Worm (Caenorhabditis elegans) whole organism, late embryonic: ENCODE data around the gene F02A9.1.

Experiments
- C08G9.2 ChIP-seq: sonication (generic microtip); optimal IDR thresholded peaks from 2 replicates; lab custom pipeline; 2016; ENCODE audit warnings: mild to moderate bottlenecking, missing genetic modification characterization, moderate library complexity, missing compliant biosample characterization
- C38D4.7 ChIP-seq: fragments of 200-800 bp; sonication (Bioruptor generic); optimal IDR thresholded peaks from 2 replicates; lab custom pipeline; 2018; ENCODE audit warnings: mild to moderate bottlenecking, missing genetic modification characterization, moderate library complexity, missing compliant biosample characterization
- K09A11.1 ChIP-seq: sonication (generic microtip); optimal IDR thresholded peaks from 2 replicates; lab custom pipeline; 2017; ENCODE audit warnings: antibody characterized with exemption, mild to moderate bottlenecking, missing genetic modification characterization, missing compliant biosample characterization; ENCODE audit not compliant: insufficient read depth
- ahr-1 ChIP-seq: sonication (generic microtip); optimal IDR thresholded peaks from 2 replicates; lab custom pipeline; 2016; ENCODE audit warnings: missing genetic modification characterization, missing compliant biosample characterization
- ama-1 ChIP-seq: fragments of 150-350 bp; optimal IDR thresholded peaks from 2 replicates; lab custom pipeline; 2014
- ceh-18 ChIP-seq: sonication (generic microtip); optimal IDR thresholded peaks from 2 replicates; lab custom pipeline; 2016; ENCODE audit warnings: missing genetic modification characterization, missing compliant biosample characterization
- ceh-19 ChIP-seq: fragments of 200-800 bp; sonication (Bioruptor generic); optimal IDR thresholded peaks from 2 replicates; lab custom pipeline; 2018; ENCODE audit warnings: mild to moderate bottlenecking, missing genetic modification characterization, missing compliant biosample characterization
- ceh-2 ChIP-seq: sonication (generic microtip); optimal IDR thresholded peaks from 2 replicates; lab custom pipeline; 2016; ENCODE audit warnings: missing genotype, missing genetic modification characterization, missing compliant biosample characterization
- ceh-22 ChIP-seq: sonication (generic microtip); optimal IDR thresholded peaks from 2 replicates; lab custom pipeline; 2017; ENCODE audit warnings: missing biosample characterization, missing genetic modification characterization
- ceh-30 ChIP-seq: fragments of 150-350 bp; optimal IDR thresholded peaks from 2 replicates; lab custom pipeline; 2014; ENCODE audit warnings: missing biosample characterization, missing genetic modification characterization
- ceh-34 ChIP-seq: sonication (generic microtip); optimal IDR thresholded peaks from 2 replicates; lab custom pipeline; 2016; ENCODE audit warnings: mild to moderate bottlenecking, missing genetic modification characterization, missing compliant biosample characterization
- ceh-45 ChIP-seq: fragments of 200-800 bp; sonication (Bioruptor generic); IDR thresholded peaks from 2 replicates; pipeline ENCODE4 v1.3.6; 2022; ENCODE audit warnings: missing genetic modification reagents, missing genetic modification characterization, missing compliant biosample characterization
- ceh-48 ChIP-seq: sonication (generic microtip); optimal IDR thresholded peaks from 2 replicates; lab custom pipeline; 2016; ENCODE audit warnings: missing genetic modification characterization, inconsistent platforms, missing compliant biosample characterization
- ceh-6 ChIP-seq: fragments of 200-800 bp; sonication (Bioruptor generic); optimal IDR thresholded peaks from 2 replicates; lab custom pipeline; 2018; ENCODE audit warnings: mild to moderate bottlenecking, missing genetic modification characterization, missing compliant biosample characterization
- dve-1 ChIP-seq: sonication (generic microtip); optimal IDR thresholded peaks from 2 replicates; lab custom pipeline; 2017; ENCODE audit warnings: antibody characterized with exemption, mild to moderate bottlenecking, missing genetic modification characterization, missing compliant biosample characterization
- elt-4 ChIP-seq: sonication (generic microtip); optimal IDR thresholded peaks from 2 replicates; lab custom pipeline; 2016; ENCODE audit warnings: missing genetic modification characterization, missing compliant biosample characterization
- ets-4 ChIP-seq: sonication (generic microtip); optimal IDR thresholded peaks from 2 replicates; lab custom pipeline; 2016; ENCODE audit warnings: missing genetic modification characterization, missing compliant biosample characterization
- fax-1 ChIP-seq: sonication (generic microtip); optimal IDR thresholded peaks from 2 replicates; lab custom pipeline; 2016; ENCODE audit warnings: missing genotype, missing genetic modification characterization, missing compliant biosample characterization
- fkh-10 ChIP-seq: fragments of 150-350 bp; optimal IDR thresholded peaks from 2 replicates; lab custom pipeline; 2014; ENCODE audit warnings: missing biosample characterization, missing genetic modification reagents, missing genetic modification characterization
- fkh-6 ChIP-seq: sonication (generic microtip); optimal IDR thresholded peaks from 2 replicates; lab custom pipeline; 2016; ENCODE audit warnings: missing genetic modification characterization, missing compliant biosample characterization
- hlh-13 ChIP-seq: fragments of 200-800 bp; sonication (Bioruptor generic); optimal IDR thresholded peaks from 2 replicates; lab custom pipeline; 2018; ENCODE audit warnings: mild to moderate bottlenecking, missing genetic modification characterization, missing compliant biosample characterization
- hlh-15 ChIP-seq: sonication (generic microtip); optimal IDR thresholded peaks from 2 replicates; lab custom pipeline; 2016; ENCODE audit warnings: missing genetic modification characterization, missing compliant biosample characterization
- hlh-8 ChIP-seq: sonication (generic microtip); optimal IDR thresholded peaks from 2 replicates; lab custom pipeline; 2016; ENCODE audit warnings: missing genotype, missing genetic modification characterization, missing compliant biosample characterization
- lim-6 ChIP-seq: sonication (generic microtip); optimal IDR thresholded peaks from 2 replicates; lab custom pipeline; 2016; ENCODE audit warnings: missing genetic modification characterization, missing compliant biosample characterization
- madf-2 ChIP-seq: sonication (generic microtip); optimal IDR thresholded peaks from 2 replicates; lab custom pipeline; 2017; ENCODE audit warnings: missing genetic modification characterization, missing compliant biosample characterization
- mec-3 ChIP-seq: sonication (generic microtip); optimal IDR thresholded peaks from 2 replicates; lab custom pipeline; 2016; ENCODE audit warnings: borderline replicate concordance, missing genetic modification characterization, missing compliant biosample characterization
- nfya-1 ChIP-seq: sonication (generic microtip); optimal IDR thresholded peaks from 2 replicates; lab custom pipeline; 2017; ENCODE audit warnings: missing genetic modification characterization, mild to moderate bottlenecking, missing compliant biosample characterization, antibody characterized with exemption, moderate library complexity
- nhr-11 ChIP-seq: fragments of 150-350 bp; optimal IDR thresholded peaks from 2 replicates; lab custom pipeline; 2014; ENCODE audit warnings: missing biosample characterization, missing genetic modification characterization
- nhr-232 ChIP-seq: sonication (generic microtip); optimal IDR thresholded peaks from 2 replicates; lab custom pipeline; 2016; ENCODE audit warnings: missing genetic modification characterization, missing compliant biosample characterization
- odd-2 ChIP-seq: sonication (generic microtip); optimal IDR thresholded peaks from 2 replicates; lab custom pipeline; 2017; ENCODE audit warnings: antibody characterized with exemption, mild to moderate bottlenecking, missing genetic modification characterization, missing compliant biosample characterization
- pat-9 ChIP-seq: fragments of 200-800 bp; sonication (Bioruptor generic); optimal IDR thresholded peaks from 2 replicates; lab custom pipeline; 2018; ENCODE audit warnings: mild to moderate bottlenecking, missing genetic modification characterization, moderate library complexity, missing compliant biosample characterization
- pax-1 ChIP-seq: fragments of 150-350 bp; optimal IDR thresholded peaks from 2 replicates; lab custom pipeline; 2014; ENCODE audit warnings: missing biosample characterization, missing genetic modification characterization
- pha-2 ChIP-seq: sonication (generic microtip); optimal IDR thresholded peaks from 2 replicates; lab custom pipeline; 2017; ENCODE audit warnings: mild to moderate bottlenecking, missing genetic modification characterization, missing compliant biosample characterization
- pha-4 ChIP-seq: fragments of 150-350 bp; optimal IDR thresholded peaks from 2 replicates; lab custom pipeline; 2018; ENCODE audit warnings: missing biosample characterization, missing genetic modification reagents, missing genetic modification characterization
- ref-2 ChIP-seq: sonication (generic microtip); optimal IDR thresholded peaks from 2 replicates; lab custom pipeline; 2016; ENCODE audit warnings: missing genetic modification characterization, missing compliant biosample characterization
- rnt-1 ChIP-seq: sonication (generic microtip); optimal IDR thresholded peaks from 2 replicates; lab custom pipeline; 2016; ENCODE audit warnings: missing genetic modification characterization, missing compliant biosample characterization
- sox-2 ChIP-seq: fragments of 200-800 bp; sonication (Bioruptor generic); IDR thresholded peaks from 2 replicates; pipeline ENCODE4 v1.3.6; 2022; ENCODE audit warnings: missing genetic modification reagents, missing genetic modification characterization, missing compliant biosample characterization
- sox-4 ChIP-seq: sonication (generic microtip); optimal IDR thresholded peaks from 2 replicates; lab custom pipeline; 2017; ENCODE audit warnings: mild to moderate bottlenecking, missing genetic modification characterization, inconsistent platforms, missing compliant biosample characterization
- syd-9 ChIP-seq: sonication (generic microtip); optimal IDR thresholded peaks from 2 replicates; lab custom pipeline; 2016; ENCODE audit warnings: mild to moderate bottlenecking, missing genetic modification characterization, moderate library complexity, missing compliant biosample characterization
- tbx-7 ChIP-seq: sonication (generic microtip); optimal IDR thresholded peaks from 2 replicates; lab custom pipeline; 2016; ENCODE audit warnings: missing genotype, missing genetic modification characterization, missing compliant biosample characterization

The F02A9.1 gene

DNA sequence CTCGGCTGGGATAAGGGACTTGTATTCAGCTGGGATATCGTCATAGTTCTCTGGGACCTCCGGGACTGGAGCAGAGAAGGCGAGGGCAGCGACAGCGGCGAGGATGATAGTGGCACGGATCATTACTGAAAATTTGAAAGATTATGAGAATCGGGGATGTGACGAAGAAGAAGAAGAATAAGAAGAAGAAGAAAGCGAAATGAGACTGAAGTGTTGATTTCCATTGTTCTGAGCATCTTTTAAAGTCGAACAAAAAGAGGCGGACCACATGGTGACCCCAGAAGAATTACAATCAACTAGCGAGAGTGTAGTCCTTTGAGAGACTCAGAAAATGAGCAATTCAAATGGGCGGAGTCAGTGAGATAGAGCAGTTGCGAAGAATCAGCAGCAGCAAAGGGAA, 3.4 kb upstream of the F02A9.1 start, which contains the start of gene far-1:
far-1 (minus strand) TSS at position 125 of the 400 bp plus-strand sequence.
- no peak for TF ChIP-seq syd-9 (tag; lab: Kevin White, UChicago)
- TF ChIP-seq ama-1 (lab: Kevin White, UChicago), result peak; percentile 74
- TF ChIP-seq ceh-6, result no peak
- no peak for TF ChIP-seq nhr-232 (tag; lab: Kevin White, UChicago)
- peak; percentile 10 for TF ChIP-seq ceh-18 (tag; lab: Kevin White, UChicago)
- TF ChIP-seq ahr-1, result no peak
- TF ChIP-seq ceh-45 (GFP tag; lab: Robert Waterston, UW), result no peak
- peak; percentile 23 for TF ChIP-seq nfya-1
- TF ChIP-seq hlh-8 (tag; lab: Kevin White, UChicago), result peak; percentile 41
- no peak for TF ChIP-seq pha-4 (tag; lab: Kevin White, UChicago)
- peak; percentile 11 for TF ChIP-seq C08G9.2 (tag; lab: Kevin White, UChicago)

- TF ChIP-seq rnt-1 (tag; lab: Kevin White, UChicago) (peak; percentile 18), ama-1 (lab: Kevin White, UChicago) (peak; percentile 44), ceh-19 (GFP tag; lab: Kevin White, UChicago) (no peak)
These were observed 2.5 kb upstream of the F02A9.1 start for ce11 chrIII:9080127-9080526.

DNA sequence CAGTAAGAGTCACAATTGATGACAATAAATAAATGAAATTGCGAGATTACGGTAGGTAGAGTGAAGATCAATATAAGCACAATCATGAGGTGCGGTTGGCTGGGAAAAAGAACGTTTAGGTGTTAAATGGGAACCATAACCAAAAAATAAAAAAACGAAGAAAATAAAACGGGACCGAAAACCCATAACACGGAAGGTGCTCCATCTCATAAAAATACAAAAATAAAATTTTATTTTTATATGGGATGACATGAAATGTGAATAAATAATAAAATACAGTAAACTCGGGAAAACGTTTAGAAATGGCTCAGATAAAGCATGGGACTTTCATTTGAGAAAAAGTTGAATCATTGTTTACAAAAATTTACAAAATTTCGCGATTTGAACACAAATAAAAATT, 2.1 kb downstream of the F02A9.1 start, which contains the start of gene F02A9.7:
F02A9.7 (minus strand) TSS at position 101 of the 400 bp plus-strand sequence.
- no peak for TF ChIP-seq ets-4
- TF ChIP-seq ref-2 (tag; lab: Kevin White, UChicago), result no peak
- TF ChIP-seq nfya-1, result no peak
- TF ChIP-seq ceh-18 (tag; lab: Kevin White, UChicago), result no peak
- no peak for TF ChIP-seq ceh-22 (tag; lab: Kevin White, UChicago)
- TF ChIP-seq tbx-7 (tag; lab: Kevin White, UChicago), result no peak
- TF ChIP-seq fkh-10, result no peak
- TF ChIP-seq elt-4, result no peak
- TF ChIP-seq fax-1 (tag; lab: Kevin White, UChicago), result no peak
- TF ChIP-seq rnt-1 (tag; lab: Kevin White, UChicago), result no peak
- TF ChIP-seq hlh-15 (tag; lab: Kevin White, UChicago), result no peak
- TF ChIP-seq sox-4 (tag; lab: Kevin White, UChicago), result no peak
- TF ChIP-seq C38D4.7, result no peak
- TF ChIP-seq ceh-34 (tag; lab: Kevin White, UChicago), result no peak
- no peak for TF ChIP-seq sox-2 (GFP tag; lab: Robert Waterston, UW)
- no peak for TF ChIP-seq dve-1
- TF ChIP-seq pha-4 (tag; lab: Kevin White, UChicago), result no peak

DNA sequence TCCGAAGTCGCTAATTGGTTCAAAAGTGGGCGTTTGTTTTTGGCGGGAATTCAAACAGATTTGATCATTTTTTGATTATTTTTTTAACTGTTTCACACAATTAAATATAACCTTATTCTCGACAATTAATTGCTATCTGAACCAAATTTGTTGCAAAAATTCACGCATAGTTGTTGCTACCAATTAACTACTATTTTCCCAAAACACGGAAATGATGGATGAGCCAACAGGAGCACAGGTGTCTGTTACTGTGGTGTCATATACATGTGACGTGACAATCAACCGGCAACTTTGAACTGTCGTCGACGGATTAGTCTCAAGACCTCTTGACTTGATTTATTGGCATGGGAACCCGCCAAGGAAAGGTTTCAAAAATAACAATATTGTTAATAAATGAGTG, 4.9 kb downstream of the F02A9.1 start:
- TF ChIP-seq ceh-2, result no peak
- no peak for TF ChIP-seq ama-1 (lab: Kevin White, UChicago)
- no peak for TF ChIP-seq ceh-30 (tag; lab: Kevin White, UChicago)
- no peak for TF ChIP-seq nhr-11
- no peak for TF ChIP-seq pat-9 (tag; lab: Kevin White, UChicago)
- TF ChIP-seq K09A11.1 (tag; lab: Kevin White, UChicago), result no peak
- no peak for TF ChIP-seq mec-3 (tag; lab: Kevin White, UChicago)
- no peak for TF ChIP-seq lim-6
- no peak for TF ChIP-seq madf-2 (tag; lab: Kevin White, UChicago)
- TF ChIP-seq pha-2 (tag; lab: Kevin White, UChicago), result no peak
- TF ChIP-seq fkh-6 (tag; lab: Kevin White, UChicago), result no peak
- no peak for TF ChIP-seq sox-4 (tag; lab: Kevin White, UChicago)
- TF ChIP-seq pax-1 (tag; lab: Kevin White, UChicago), result no peak
- TF ChIP-seq hlh-13 (GFP tag; lab: Kevin White, UChicago), result no peak
- no peak for TF ChIP-seq ceh-48 (tag; lab: Kevin White, UChicago)
- TF ChIP-seq odd-2 (tag; lab: Kevin White, UChicago), result no peak
- no peak for TF ChIP-seq ets-4
- no peak for TF ChIP-seq elt-4
